Comparison of ENCODE assay signal across 5 worm cellular contexts in genomic region chrIV:8151721-8152120, ce11.
TF ChIP-seq lines count a peak whose summit lies in the region.

No protein-coding gene starts in this region.

TF ChIP-seq in whole organism, L1 larva, 84 proteins besides CTCF, POLR2A, EP300 and RAD21 (continues in another document):
- TF ChIP-seq jun-1 (tag; optimal IDR thresholded peaks at IDR 0.05; lab: Kevin White, UChicago) = peak; percentile 24
- no peak for TF ChIP-seq nhr-90 (tag; optimal IDR thresholded peaks at IDR 0.05; lab: Kevin White, UChicago; ENCODE audit: poor library complexity)
- TF ChIP-seq unc-62 (GFP tag; optimal IDR thresholded peaks at IDR 0.05; lab: Kevin White, UChicago) = no peak
- TF ChIP-seq nhr-28 (tag; optimal IDR thresholded peaks at IDR 0.05; lab: Kevin White, UChicago) = no peak
- no peak for TF ChIP-seq snu-23 (GFP tag; optimal IDR thresholded peaks at IDR 0.05; lab: Kevin White, UChicago)
- no peak for TF ChIP-seq xbp-1 (tag; optimal IDR thresholded peaks at IDR 0.05; lab: Kevin White, UChicago)
- TF ChIP-seq fkh-4 (tag; optimal IDR thresholded peaks at IDR 0.05; lab: Kevin White, UChicago; ENCODE audit: borderline replicate concordance) = no peak
- TF ChIP-seq nhr-12 (tag; optimal IDR thresholded peaks at IDR 0.05; lab: Kevin White, UChicago) = no peak
- no peak for TF ChIP-seq nhr-76 (tag; optimal IDR thresholded peaks at IDR 0.05; lab: Kevin White, UChicago)
- TF ChIP-seq tlp-1 (tag; optimal IDR thresholded peaks at IDR 0.05; lab: Kevin White, UChicago) = no peak
- no peak for TF ChIP-seq swsn-7 (tag; optimal IDR thresholded peaks at IDR 0.05; lab: Kevin White, UChicago)
- TF ChIP-seq nhr-19 (GFP tag; conservative IDR thresholded peaks at IDR 0.05; lab: Robert Waterston, UW) = peak; percentile 10; the same call in 1 of the 2 replicates
- no peak for TF ChIP-seq alr-1 (tag; optimal IDR thresholded peaks at IDR 0.05; lab: Kevin White, UChicago; ENCODE audit: borderline replicate concordance)
- no peak for TF ChIP-seq rnt-1 (tag; optimal IDR thresholded peaks at IDR 0.05; lab: Kevin White, UChicago)
- TF ChIP-seq ceh-63 (GFP tag; optimal IDR thresholded peaks at IDR 0.05; lab: Kevin White, UChicago) = no peak
- no peak for TF ChIP-seq nhr-237 (tag; optimal IDR thresholded peaks at IDR 0.05; lab: Kevin White, UChicago)
- no peak for TF ChIP-seq hlh-4 (tag; optimal IDR thresholded peaks at IDR 0.05; lab: Kevin White, UChicago)
- TF ChIP-seq aly-2 (tag; optimal IDR thresholded peaks at IDR 0.05; lab: Kevin White, UChicago) = no peak

TF ChIP-seq in whole organism, L2 larva, 48 proteins besides CTCF, POLR2A, EP300 and RAD21 (continues in another document):
- TF ChIP-seq crh-2 (tag; optimal IDR thresholded peaks at IDR 0.05; lab: Kevin White, UChicago) (peak; percentile 64), zag-1 (tag; optimal IDR thresholded peaks at IDR 0.05; lab: Kevin White, UChicago) (no peak), C34F6.9 (tag; optimal IDR thresholded peaks at IDR 0.05; lab: Kevin White, UChicago) (no peak), elt-1 (tag; optimal IDR thresholded peaks at IDR 0.05; lab: Kevin White, UChicago) (no peak), ztf-11 (tag; optimal IDR thresholded peaks at IDR 0.05; lab: Kevin White, UChicago) (no peak), egl-27 (tag; optimal IDR thresholded peaks at IDR 0.05; lab: Kevin White, UChicago) (no peak), ZK546.5 (tag; optimal IDR thresholded peaks at IDR 0.05; lab: Kevin White, UChicago) (no peak), sma-9 (GFP tag; optimal IDR thresholded peaks at IDR 0.05; lab: Kevin White, UChicago) (peak; percentile 65), sma-9 (tag; optimal IDR thresholded peaks at IDR 0.05; lab: Kevin White, UChicago) (no peak), lin-11 (tag; optimal IDR thresholded peaks at IDR 0.05; lab: Kevin White, UChicago) (no peak), unc-55 (GFP tag; optimal IDR thresholded peaks at IDR 0.05; lab: Kevin White, UChicago) (no peak), nhr-25 (tag; optimal IDR thresholded peaks at IDR 0.05; lab: Kevin White, UChicago) (no peak), nhr-23 (tag; optimal IDR thresholded peaks at IDR 0.05; lab: Kevin White, UChicago) (no peak), ztf-4 (tag; optimal IDR thresholded peaks at IDR 0.05; lab: Kevin White, UChicago) (no peak), nhr-21 (tag; optimal IDR thresholded peaks at IDR 0.05; lab: Kevin White, UChicago) (no peak), F13H6.1 (tag; optimal IDR thresholded peaks at IDR 0.05; lab: Kevin White, UChicago) (peak; percentile 10), aly-2 (tag; optimal IDR thresholded peaks at IDR 0.05; lab: Kevin White, UChicago) (no peak), ztf-1 (GFP tag; conservative IDR thresholded peaks at IDR 0.05; lab: Robert Waterston, UW) (no peak), unc-62 (GFP tag; optimal IDR thresholded peaks at IDR 0.05; lab: Kevin White, UChicago) (no peak), elt-3 (tag; optimal IDR thresholded peaks at IDR 0.05; lab: Kevin White, UChicago) (no peak)

TF ChIP-seq in whole organism, L3 larva, 47 proteins besides CTCF, POLR2A, EP300 and RAD21 (continues in another document):
- TF ChIP-seq jun-1 (tag; optimal IDR thresholded peaks at IDR 0.05; lab: Kevin White, UChicago) (peak; percentile 20), eor-1 (tag; optimal IDR thresholded peaks at IDR 0.05; lab: Kevin White, UChicago) (no peak), lin-39 (tag; optimal IDR thresholded peaks at IDR 0.05; lab: Kevin White, UChicago) (no peak), nhr-76 (tag; optimal IDR thresholded peaks at IDR 0.05; lab: Kevin White, UChicago) (no peak), ceh-16 (tag; optimal IDR thresholded peaks at IDR 0.05; lab: Kevin White, UChicago) (no peak), elt-2 (tag; optimal IDR thresholded peaks at IDR 0.05; lab: Kevin White, UChicago) (peak; percentile 92), nhr-23 (tag; optimal IDR thresholded peaks at IDR 0.05; lab: Kevin White, UChicago) (no peak), nhr-12 (tag; optimal IDR thresholded peaks at IDR 0.05; lab: Kevin White, UChicago) (no peak), R02D3.7 (tag; optimal IDR thresholded peaks at IDR 0.05; lab: Kevin White, UChicago) (no peak), daf-12 (tag; optimal IDR thresholded peaks at IDR 0.05; lab: Kevin White, UChicago) (no peak), ceh-82 (tag; optimal IDR thresholded peaks at IDR 0.05; lab: Kevin White, UChicago) (no peak), pqm-1 (tag; optimal IDR thresholded peaks at IDR 0.05; lab: Kevin White, UChicago) (peak; percentile 95), aly-2 (tag; optimal IDR thresholded peaks at IDR 0.05; lab: Kevin White, UChicago) (no peak), mml-1 (tag; optimal IDR thresholded peaks at IDR 0.05; lab: Kevin White, UChicago) (no peak), nhr-43 (tag; optimal IDR thresholded peaks at IDR 0.05; lab: Kevin White, UChicago; ENCODE audit: poor library complexity, severe bottlenecking) (no peak), nhr-28 (tag; optimal IDR thresholded peaks at IDR 0.05; lab: Kevin White, UChicago) (no peak), fkh-2 (tag; optimal IDR thresholded peaks at IDR 0.05; lab: Kevin White, UChicago) (no peak), ZK546.5 (tag; optimal IDR thresholded peaks at IDR 0.05; lab: Kevin White, UChicago) (no peak), ceh-28 (tag; optimal IDR thresholded peaks at IDR 0.05; lab: Kevin White, UChicago) (no peak), nhr-25 (tag; optimal IDR thresholded peaks at IDR 0.05; lab: Kevin White, UChicago) (no peak), pha-4 (tag; optimal IDR thresholded peaks at IDR 0.05; lab: Kevin White, UChicago) (peak; percentile 46)

TF ChIP-seq in whole organism, L4 larva, 104 proteins besides CTCF, POLR2A, EP300 and RAD21 (continues in another document):
- TF ChIP-seq mes-2 (tag; optimal IDR thresholded peaks at IDR 0.05; lab: Kevin White, UChicago; ENCODE audit: poor library complexity, severe bottlenecking) (peak; percentile 28), F37D6.2 (tag; optimal IDR thresholded peaks at IDR 0.05; lab: Kevin White, UChicago) (no peak), snpc-1.2 (GFP tag; IDR thresholded peaks at IDR 0.05; lab: Robert Waterston, UW) (no peak), nhr-25 (tag; optimal IDR thresholded peaks at IDR 0.05; lab: Kevin White, UChicago; ENCODE audit: borderline replicate concordance, insufficient read depth) (no peak), zip-11 (GFP tag; IDR thresholded peaks at IDR 0.05; lab: Robert Waterston, UW) (no peak), Y105C5A.15 (GFP tag; IDR thresholded peaks at IDR 0.05; lab: Robert Waterston, UW) (no peak), ztf-11 (tag; optimal IDR thresholded peaks at IDR 0.05; lab: Kevin White, UChicago) (no peak), zag-1 (tag; optimal IDR thresholded peaks at IDR 0.05; lab: Kevin White, UChicago) (no peak), ceh-28 (tag; optimal IDR thresholded peaks at IDR 0.05; lab: Kevin White, UChicago) (no peak), nhr-28 (tag; optimal IDR thresholded peaks at IDR 0.05; lab: Kevin White, UChicago) (peak; percentile 72), mep-1 (tag; optimal IDR thresholded peaks at IDR 0.05; lab: Kevin White, UChicago) (peak; percentile 40), fkh-10 (GFP tag; optimal IDR thresholded peaks at IDR 0.05; lab: Kevin White, UChicago) (no peak), hmg-1.1 (GFP tag; IDR thresholded peaks at IDR 0.05; lab: Robert Waterston, UW) (no peak), tag-97 (GFP tag; IDR thresholded peaks at IDR 0.05; lab: Robert Waterston, UW) (no peak), F49E8.2 (tag; optimal IDR thresholded peaks at IDR 0.05; lab: Kevin White, UChicago; ENCODE audit: borderline replicate concordance) (no peak), lin-38 (GFP tag; IDR thresholded peaks at IDR 0.05; lab: Robert Waterston, UW) (no peak), snpc-4 (tag; optimal IDR thresholded peaks at IDR 0.05; lab: Kevin White, UChicago) (no peak), nhr-48 (tag; optimal IDR thresholded peaks at IDR 0.05; lab: Kevin White, UChicago) (peak; percentile 23), egl-43 (GFP tag; IDR thresholded peaks at IDR 0.05; lab: Robert Waterston, UW) (no peak), dmd-6 (GFP tag; IDR thresholded peaks at IDR 0.05; lab: Robert Waterston, UW) (peak; percentile 88), Y48G9A.11 (GFP tag; IDR thresholded peaks at IDR 0.05; lab: Robert Waterston, UW) (no peak), T20F7.1 (GFP tag; optimal IDR thresholded peaks at IDR 0.05; lab: Kevin White, UChicago) (peak; percentile 42)

TF ChIP-seq in whole organism, young adult, 124 proteins besides CTCF, POLR2A, EP300 and RAD21:
- TF ChIP-seq ztf-22 (GFP tag; optimal IDR thresholded peaks at IDR 0.05; lab: Kevin White, UChicago) (peak; percentile 32), rpc-1 (optimal IDR thresholded peaks at IDR 0.05; lab: Kevin White, UChicago) (no peak), rpc-1 (tag; optimal IDR thresholded peaks at IDR 0.05; lab: Kevin White, UChicago) (no peak), chd-7 (tag; optimal IDR thresholded peaks at IDR 0.05; lab: Kevin White, UChicago) (no peak), atf-7 (tag; optimal IDR thresholded peaks at IDR 0.05; lab: Kevin White, UChicago) (peak; percentile 3), snpc-4 (GFP tag; optimal IDR thresholded peaks at IDR 0.05; lab: Kevin White, UChicago) (no peak), snpc-4 (tag; optimal IDR thresholded peaks at IDR 0.05; lab: Kevin White, UChicago) (peak in 1 of 4 experiments; percentile 13), dox-1 (GFP tag; IDR thresholded peaks at IDR 0.05; lab: Robert Waterston, UW) (peak; percentile 34; the same call in 1 of the 2 replicates), nhr-80 (tag; optimal IDR thresholded peaks at IDR 0.05; lab: Kevin White, UChicago) (peak; percentile 78), cebp-1 (GFP tag; IDR thresholded peaks at IDR 0.05; lab: Robert Waterston, UW) (no peak), cebp-1 (tag; optimal IDR thresholded peaks at IDR 0.05; lab: Kevin White, UChicago) (peak; percentile 65), unc-62 (GFP tag; optimal IDR thresholded peaks at IDR 0.05; lab: Kevin White, UChicago) (peak; percentile 84), tbp1 (GFP tag; optimal IDR thresholded peaks at IDR 0.05; lab: Kevin White, UChicago) (peak; percentile 2), xnd-1 (tag; optimal IDR thresholded peaks at IDR 0.05; lab: Kevin White, UChicago) (no peak)
